Worm (Caenorhabditis elegans) whole organism, L3 larva: Measurements from ENCODE around the gene srx-117.
"Not testable (repeated sequence)": the region's sequence is repeated elsewhere in the genome, so short reads cannot be mapped to it uniquely, and the experiment has no call there.

ENCODE experiments used
- ama-1 ChIP-seq: fragments of 150-350 bp; optimal IDR thresholded peaks from 2 replicates; lab custom pipeline; 2018
- ceh-82 ChIP-seq: fragments of 150-350 bp; optimal IDR thresholded peaks from 2 replicates; lab custom pipeline; 2014; ENCODE audit warnings: missing biosample characterization, missing genetic modification characterization
- egl-27 ChIP-seq: sonication (generic microtip); optimal IDR thresholded peaks from 4 replicates; lab custom pipeline; 2017; ENCODE audit warnings: missing biosample characterization, missing genetic modification reagents, missing genetic modification characterization
- fkh-10 ChIP-seq: sonication (generic microtip); optimal IDR thresholded peaks from 2 replicates; lab custom pipeline; 2017; ENCODE audit warnings: missing biosample characterization, missing genetic modification reagents, missing genetic modification characterization
- fos-1 ChIP-seq: fragments of 150-350 bp; optimal IDR thresholded peaks from 2 replicates; lab custom pipeline; 2014; ENCODE audit warnings: missing biosample characterization, missing genetic modification characterization
- jun-1 ChIP-seq: fragments of 150-350 bp; optimal IDR thresholded peaks from 2 replicates; lab custom pipeline; 2014; ENCODE audit warnings: missing biosample characterization, missing genetic modification reagents, missing genetic modification characterization
- mdl-1 ChIP-seq: fragments of 150-350 bp; optimal IDR thresholded peaks from 2 replicates; lab custom pipeline; 2014; ENCODE audit warnings: missing biosample characterization, missing genetic modification characterization
- nhr-12 ChIP-seq: fragments of 150-350 bp; optimal IDR thresholded peaks from 2 replicates; lab custom pipeline; 2014; ENCODE audit warnings: missing biosample characterization, missing genetic modification characterization
- nhr-25 ChIP-seq: sonication (generic microtip); optimal IDR thresholded peaks from 2 replicates; lab custom pipeline; 2017; ENCODE audit warnings: missing biosample characterization, missing genetic modification characterization
- pqm-1 ChIP-seq: fragments of 150-350 bp; optimal IDR thresholded peaks from 2 replicates; lab custom pipeline; 2017; ENCODE audit warnings: missing biosample characterization, missing genetic modification characterization, inconsistent platforms
- unc-62 ChIP-seq: fragments of 150-350 bp; sonication (generic microtip); optimal IDR thresholded peaks from 4 replicates; lab custom pipeline; 2014; ENCODE audit warnings: missing biosample characterization, missing genetic modification reagents, missing genetic modification characterization
- zag-1 ChIP-seq: fragments of 150-350 bp; optimal IDR thresholded peaks from 2 replicates; lab custom pipeline; 2014; ENCODE audit warnings: missing biosample characterization, missing genetic modification characterization
- ztf-11 ChIP-seq: fragments of 150-350 bp; optimal IDR thresholded peaks from 2 replicates; lab custom pipeline; 2014; ENCODE audit warnings: missing biosample characterization, missing genetic modification characterization

ce11 chrV:5640072-5640471 lies 4.2 kb upstream of the srx-117 start:
- not testable (repeated sequence) for TF ChIP-seq nhr-25 (tag; lab: Kevin White, UChicago); unc-62 (GFP tag; lab: Kevin White, UChicago); zag-1 (tag; lab: Kevin White, UChicago); egl-27 (tag; lab: Kevin White, UChicago); ztf-11; mdl-1 (tag; lab: Kevin White, UChicago); nhr-12; pqm-1 (tag; lab: Kevin White, UChicago); fos-1 (tag; lab: Kevin White, UChicago); ama-1 (lab: Kevin White, UChicago); ceh-82 (tag; lab: Kevin White, UChicago); fkh-10; jun-1 (tag; lab: Kevin White, UChicago)
